Worm (Caenorhabditis elegans) whole organism, L1 larva: Measurements from ENCODE around the gene nhr-119.

Experiments used
- nhr-76 ChIP-seq: sonication (generic microtip); optimal IDR thresholded peaks from 2 replicates; lab custom pipeline; 2017; ENCODE audit warnings: missing biosample characterization, missing genetic modification characterization
- sup-37 ChIP-seq: fragments of 200-800 bp; sonication (Bioruptor generic); optimal IDR thresholded peaks from 2 replicates; lab custom pipeline; 2018; ENCODE audit warnings: mild to moderate bottlenecking, missing genetic modification characterization, missing compliant biosample characterization

- TF ChIP-seq nhr-76 (tag; lab: Kevin White, UChicago): no peak
- TF ChIP-seq sup-37 (GFP tag; lab: Kevin White, UChicago): no peak
These were observed 26.9 kb downstream of the nhr-119 start, which contains the start of gene sdz-9 for ce11 chrII:2773534-2773933.
